Worm (Caenorhabditis elegans) whole organism, L4/young adult: Measurements from ENCODE around the gene C10C5.7.

Experiments
- W03F9.2 ChIP-seq: fragments of 150-350 bp; optimal IDR thresholded peaks from 2 replicates; lab custom pipeline; 2014; ENCODE audit warnings: missing biosample characterization, missing genetic modification characterization
- dao-5 ChIP-seq: sonication (generic microtip); optimal IDR thresholded peaks from 2 replicates; lab custom pipeline; 2016; ENCODE audit warnings: missing genotype, missing genetic modification characterization, moderate library complexity, missing compliant biosample characterization
- him-1 ChIP-seq: sonication (generic microtip); optimal IDR thresholded peaks from 2 replicates; lab custom pipeline; 2016; ENCODE audit warnings: missing genotype, missing genetic modification reagents, missing genetic modification characterization, missing compliant biosample characterization

C10C5.7 gene

DNA sequence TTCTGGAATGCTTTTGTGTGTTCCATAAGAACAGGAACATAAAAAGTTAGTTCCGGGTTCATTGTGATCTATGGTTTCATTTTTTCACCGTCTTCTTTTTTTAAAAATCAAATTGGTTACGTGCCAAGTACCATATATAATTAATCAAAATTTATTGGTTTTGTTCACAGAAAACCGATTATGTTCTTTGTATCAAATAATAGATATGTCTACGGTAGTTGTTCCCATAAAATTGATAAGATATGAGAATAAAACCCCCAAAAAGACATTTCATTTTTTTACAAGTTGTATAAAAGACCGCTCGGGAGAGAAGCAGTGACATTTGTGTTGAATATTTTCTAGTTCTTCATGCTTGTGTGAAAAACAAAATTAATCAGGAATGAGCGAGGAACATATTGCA lies 3.8 kb upstream of the C10C5.7 start, which contains the start of gene C10C5.5:
TSS of gene C10C5.5 (plus strand) at position 301 of the 400 bp plus-strand sequence.
- TF ChIP-seq dao-5 (tag; lab: Kevin White, UChicago): no peak
- no peak for TF ChIP-seq him-1 (tag; lab: Kevin White, UChicago)
- no peak for TF ChIP-seq W03F9.2 (tag; lab: Kevin White, UChicago)

DNA sequence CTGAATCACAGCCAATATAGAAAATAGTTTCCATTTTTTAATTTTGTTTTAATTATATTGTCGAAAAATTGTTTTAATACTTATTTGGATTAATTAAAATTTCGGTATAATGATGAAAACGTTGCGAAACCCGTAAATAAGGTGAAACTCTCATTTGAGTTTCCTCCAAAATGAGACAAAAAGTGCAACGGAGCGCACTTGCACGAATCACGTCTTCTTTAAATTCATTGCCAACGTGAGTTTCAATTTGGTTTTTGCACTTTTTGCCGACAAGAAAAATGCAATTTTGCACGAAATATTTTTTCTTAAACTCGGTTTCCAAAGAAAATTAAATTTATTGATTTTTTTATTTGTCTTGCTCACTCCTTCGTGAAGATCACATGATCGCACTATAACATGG lies 1.1 kb downstream of the C10C5.7 start, which contains the start of gene daf-15:
TSS of gene daf-15 (plus strand) at position 171 of the 400 bp plus-strand sequence.
- no peak for TF ChIP-seq dao-5 (tag; lab: Kevin White, UChicago)
- TF ChIP-seq W03F9.2 (tag; lab: Kevin White, UChicago): peak; percentile 30

DNA sequence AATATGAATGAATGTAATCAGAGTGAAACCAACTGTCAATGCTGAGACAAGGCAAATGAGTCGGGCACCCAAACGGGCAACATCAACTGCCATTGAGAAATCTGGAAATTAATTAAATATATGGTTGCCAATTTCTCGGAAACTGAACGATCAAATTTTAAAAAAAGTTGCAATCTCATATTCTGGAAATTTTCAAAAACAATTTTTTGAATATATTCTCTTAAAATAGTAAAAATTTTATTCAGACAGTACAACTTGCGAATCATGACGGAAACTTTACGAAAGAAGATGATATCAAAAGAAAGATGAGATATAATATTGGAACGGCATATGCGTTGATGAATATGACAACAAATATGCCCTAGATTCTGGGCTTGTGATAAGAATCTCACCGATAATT lies 11.2 kb downstream of the C10C5.7 start, which contains the start of gene col-121:
TSS of gene col-121 (minus strand) at position 101 of the 400 bp plus-strand sequence.
- TF ChIP-seq W03F9.2 (tag; lab: Kevin White, UChicago): no peak
- TF ChIP-seq him-1 (tag; lab: Kevin White, UChicago): no peak
- TF ChIP-seq dao-5 (tag; lab: Kevin White, UChicago): no peak

DNA sequence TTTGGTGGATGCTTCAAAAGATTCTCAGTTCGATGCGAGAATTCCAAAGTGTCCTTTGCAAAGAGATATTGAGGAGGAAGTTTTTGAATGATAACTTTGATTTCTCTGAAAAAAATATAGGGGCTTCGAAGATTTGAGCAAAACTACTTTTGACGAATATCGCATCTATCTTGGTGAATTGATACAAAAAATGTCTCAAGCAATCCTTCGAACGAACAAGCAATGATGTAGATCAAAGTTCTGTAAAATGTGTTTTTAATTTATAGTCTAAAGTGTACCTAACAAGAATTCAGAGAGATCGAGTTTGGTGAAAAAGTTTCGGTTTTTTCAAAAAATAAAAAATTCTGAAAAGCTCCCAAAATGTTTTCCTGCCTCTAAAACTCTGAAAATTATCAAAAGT lies 12.4 kb downstream of the C10C5.7 start, which contains the start of gene F56D5.3:
TSS of gene F56D5.3 (plus strand) at position 301 of the 400 bp plus-strand sequence.
- TF ChIP-seq dao-5 (tag; lab: Kevin White, UChicago) (no peak), him-1 (tag; lab: Kevin White, UChicago) (no peak), W03F9.2 (tag; lab: Kevin White, UChicago) (no peak)

DNA sequence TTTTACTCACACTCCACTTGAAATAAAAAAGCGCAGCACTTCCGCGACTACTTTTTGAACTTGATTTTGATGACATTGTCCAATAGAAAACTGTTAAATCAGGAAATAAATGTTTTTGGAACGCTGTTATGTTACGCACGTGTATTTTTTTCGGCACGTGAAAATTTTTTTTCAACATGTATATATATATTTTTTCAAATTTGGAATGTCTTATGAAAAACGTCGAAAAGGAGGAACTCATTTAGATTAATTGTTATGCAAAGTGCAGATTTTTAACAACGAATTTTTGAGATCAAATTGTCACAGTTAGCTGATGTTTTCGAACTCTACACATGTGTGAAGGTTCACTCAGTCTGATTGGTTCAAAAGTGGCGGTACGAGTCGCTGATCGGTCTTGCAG lies 13.6 kb downstream of the C10C5.7 start, which contains the start of gene F56D5.2:
TSS of gene F56D5.2 (minus strand) at position 101 of the 400 bp plus-strand sequence.
- TF ChIP-seq W03F9.2 (tag; lab: Kevin White, UChicago) (no peak), dao-5 (tag; lab: Kevin White, UChicago) (no peak), him-1 (tag; lab: Kevin White, UChicago) (no peak)

DNA sequence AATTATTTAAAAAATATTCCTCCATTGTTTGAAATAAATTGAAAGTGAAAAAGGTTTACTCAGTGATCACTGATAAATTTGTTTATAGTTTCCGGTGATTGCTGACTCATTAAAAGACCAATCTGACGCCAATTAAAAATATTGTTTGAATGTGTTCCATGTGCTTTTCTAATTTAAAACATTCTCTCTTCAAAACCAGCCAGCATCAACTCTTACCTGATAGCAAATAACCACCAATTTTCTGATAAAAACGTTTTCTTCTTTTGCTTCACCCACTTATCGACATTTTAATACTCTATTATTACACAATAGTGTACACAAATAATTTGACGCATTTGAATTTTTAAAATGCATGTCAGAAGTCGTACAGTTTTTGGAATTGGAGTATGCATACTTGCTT lies 16.8 kb downstream of the C10C5.7 start, which contains the start of gene F56D5.6:
TSS of gene F56D5.6 (plus strand) at position 208 of the 400 bp plus-strand sequence.
- no peak for TF ChIP-seq dao-5 (tag; lab: Kevin White, UChicago)

DNA sequence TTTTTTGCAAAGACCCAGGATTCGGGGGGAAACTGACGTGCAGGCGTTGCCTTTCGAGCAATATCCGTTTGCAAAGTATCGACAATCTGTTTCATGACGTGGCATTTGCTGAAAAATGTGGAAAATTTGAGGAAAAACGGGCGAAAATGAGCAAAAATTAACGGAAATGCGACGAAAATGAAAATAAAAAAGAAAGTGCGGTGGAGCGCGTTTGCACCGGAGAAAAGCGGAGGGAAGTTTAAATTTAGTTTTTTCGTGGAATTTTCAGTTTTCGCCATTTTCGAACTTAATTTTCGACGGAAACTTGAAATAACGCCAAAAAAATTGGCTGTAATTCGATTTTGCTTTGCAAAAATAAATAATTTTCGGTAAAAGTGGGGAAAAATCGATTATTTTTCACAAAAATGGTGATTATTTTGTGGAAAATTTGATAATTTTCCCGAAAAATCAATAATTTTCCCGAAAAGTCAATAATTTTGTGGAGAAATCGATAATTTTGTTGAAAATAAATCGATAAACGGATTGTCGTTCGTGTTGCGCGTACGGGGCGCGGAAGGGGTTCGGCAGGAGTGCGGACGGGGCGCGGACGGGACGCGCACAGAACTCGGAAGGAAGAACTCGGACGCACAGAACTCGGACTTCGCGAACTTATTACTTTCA lies 19.0 kb downstream of the C10C5.7 start:
- TF ChIP-seq dao-5 (tag; lab: Kevin White, UChicago): no peak
- TF ChIP-seq him-1 (tag; lab: Kevin White, UChicago): no peak
- TF ChIP-seq W03F9.2 (tag; lab: Kevin White, UChicago): no peak

DNA sequence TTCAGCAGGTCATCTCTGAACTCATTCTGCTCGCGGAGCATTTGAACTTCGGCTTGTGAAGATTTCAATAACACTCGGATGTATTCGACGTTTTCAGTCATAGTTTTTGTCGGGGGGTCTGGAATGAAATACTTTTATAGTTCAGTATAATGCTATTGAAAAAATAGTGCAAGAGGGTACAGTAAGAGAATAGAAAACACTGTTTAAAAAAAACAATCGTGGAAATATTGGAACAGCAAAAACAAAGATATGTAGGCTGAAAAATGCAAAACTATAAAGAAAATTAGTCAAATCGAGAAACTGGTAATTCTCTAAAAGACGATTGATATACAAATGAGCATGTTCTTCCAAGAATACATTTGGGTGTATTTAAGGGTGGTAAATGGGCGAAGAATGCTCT lies 23.1 kb downstream of the C10C5.7 start, which contains the start of gene F56D5.5:
TSS of gene F56D5.5 (minus strand) at position 101 of the 400 bp plus-strand sequence.
- TF ChIP-seq dao-5 (tag; lab: Kevin White, UChicago) (no peak), W03F9.2 (tag; lab: Kevin White, UChicago) (no peak), him-1 (tag; lab: Kevin White, UChicago) (no peak)

DNA sequence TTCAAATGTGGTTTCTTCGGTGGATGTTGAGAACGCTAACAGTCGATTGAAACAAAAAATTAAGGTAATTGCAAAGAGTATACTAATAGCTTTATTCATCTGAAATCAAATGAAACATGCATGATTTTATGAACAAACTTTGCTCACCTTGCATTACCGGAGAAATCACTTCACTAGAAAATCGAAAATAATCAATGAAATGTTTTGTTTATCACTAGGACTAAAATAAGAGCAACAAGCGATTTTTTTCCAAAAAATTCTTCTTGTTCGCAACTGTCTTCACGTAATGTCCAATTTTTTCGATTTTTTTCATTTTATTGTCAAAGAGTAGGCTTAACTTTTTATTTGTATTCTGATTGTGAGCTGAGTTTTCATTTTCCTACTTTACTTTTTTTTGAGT lies 37.5 kb downstream of the C10C5.7 start, which contains the start of gene F56D5.9:
TSS of gene F56D5.9 (minus strand) at position 101 of the 400 bp plus-strand sequence.
- no peak for TF ChIP-seq W03F9.2 (tag; lab: Kevin White, UChicago)
- TF ChIP-seq him-1 (tag; lab: Kevin White, UChicago): no peak
- no peak for TF ChIP-seq dao-5 (tag; lab: Kevin White, UChicago)

DNA sequence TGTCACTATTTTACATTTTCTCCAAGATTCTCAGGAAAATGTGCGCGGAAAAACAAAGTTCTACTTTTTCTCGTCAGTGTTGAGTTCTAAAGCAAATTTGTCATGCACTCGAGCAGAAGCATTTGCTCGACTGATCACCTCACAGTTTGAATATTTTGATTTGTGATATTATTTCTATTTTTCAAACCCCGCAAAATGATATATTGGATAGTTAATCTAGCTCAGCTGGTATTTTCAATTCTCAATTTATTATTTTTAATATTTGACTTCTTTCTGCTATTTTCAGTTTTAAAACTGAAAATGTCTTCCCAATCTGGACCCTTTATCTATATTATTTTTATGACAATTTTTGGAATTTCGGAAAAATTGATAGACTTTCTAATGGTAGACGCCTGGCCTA lies 38.2 kb downstream of the C10C5.7 start, which contains the start of gene srxa-2:
TSS of gene srxa-2 (plus strand) at position 301 of the 400 bp plus-strand sequence.
- TF ChIP-seq W03F9.2 (tag; lab: Kevin White, UChicago): no peak
- TF ChIP-seq dao-5 (tag; lab: Kevin White, UChicago): no peak
- no peak for TF ChIP-seq him-1 (tag; lab: Kevin White, UChicago)

DNA sequence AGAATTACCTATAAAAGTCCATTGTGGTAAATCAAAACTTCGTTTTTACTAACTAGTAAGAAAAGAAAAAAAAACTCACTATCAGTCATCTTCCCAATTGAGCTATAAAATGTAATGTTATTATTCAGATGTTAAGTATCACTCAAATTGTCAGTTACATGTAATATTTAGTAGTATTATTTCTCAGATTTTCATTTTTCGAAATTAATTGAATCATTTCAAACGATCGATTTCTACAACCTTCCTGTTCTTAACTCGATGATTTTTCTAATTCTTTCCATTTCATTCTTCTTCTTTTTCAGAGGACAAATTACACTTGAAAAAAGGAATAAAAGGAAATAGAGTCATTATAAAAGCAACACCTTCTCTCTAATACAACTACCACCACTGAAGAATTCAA lies 43.0 kb downstream of the C10C5.7 start, which contains the start of gene F59B8.1:
TSS of gene F59B8.1 (plus strand) at position 301 of the 400 bp plus-strand sequence.
- TF ChIP-seq him-1 (tag; lab: Kevin White, UChicago) (no peak), dao-5 (tag; lab: Kevin White, UChicago) (no peak), W03F9.2 (tag; lab: Kevin White, UChicago) (no peak)

DNA sequence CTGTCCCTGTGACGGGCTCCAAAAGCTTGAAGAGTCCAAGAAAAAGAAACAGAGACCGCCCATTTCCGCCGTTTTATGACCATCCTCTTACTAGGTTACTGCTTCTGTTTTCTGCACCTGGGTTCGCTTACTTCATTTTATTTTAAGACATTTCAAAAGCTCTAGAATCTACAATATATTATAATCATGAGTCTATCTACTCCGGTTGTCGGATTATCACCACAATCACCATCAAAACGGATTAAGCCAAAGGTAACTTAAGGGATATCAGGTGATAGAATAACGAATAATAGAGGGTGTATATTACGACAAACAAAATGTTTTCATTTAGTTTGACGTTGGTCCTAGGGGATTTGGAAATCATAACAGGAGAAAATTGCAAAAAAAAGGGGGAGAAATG lies 47.4 kb downstream of the C10C5.7 start:
- TF ChIP-seq dao-5 (tag; lab: Kevin White, UChicago) (no peak), W03F9.2 (tag; lab: Kevin White, UChicago) (no peak), him-1 (tag; lab: Kevin White, UChicago) (no peak)
